Worm (Caenorhabditis elegans) whole organism, L4/young adult: ENCODE data around the gene clec-56.

Source experiments
- dao-5 ChIP-seq: sonication (generic microtip); optimal IDR thresholded peaks from 2 replicates; lab custom pipeline; 2016; ENCODE audit warnings: missing genotype, missing genetic modification characterization, moderate library complexity, missing compliant biosample characterization
- him-1 ChIP-seq: sonication (generic microtip); optimal IDR thresholded peaks from 2 replicates; lab custom pipeline; 2016; ENCODE audit warnings: missing genotype, missing genetic modification reagents, missing genetic modification characterization, missing compliant biosample characterization

DNA sequence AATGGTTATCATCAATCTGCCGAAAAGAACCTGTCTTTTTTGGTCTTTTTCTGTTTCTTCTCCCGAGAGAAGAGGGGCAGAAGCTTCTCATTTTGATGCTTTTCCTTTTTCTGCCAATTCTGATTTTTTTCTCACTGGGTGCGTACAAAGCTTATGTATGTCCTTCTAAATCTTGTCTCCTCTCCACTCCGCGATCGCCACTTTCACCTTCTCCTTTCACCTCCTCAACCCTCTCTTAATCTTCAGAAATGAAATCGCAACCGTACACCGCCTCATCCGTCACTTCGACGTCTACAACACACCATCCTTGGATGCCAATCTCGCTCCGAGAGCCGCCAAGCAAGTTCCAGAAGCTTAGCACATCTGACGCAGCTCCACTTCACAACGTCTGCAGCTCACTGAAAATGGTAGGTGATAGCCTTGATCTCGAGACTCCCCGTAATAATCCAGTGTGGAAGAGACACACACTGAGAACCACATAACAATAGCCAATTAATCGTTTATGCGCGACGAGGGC is 33.9 kb downstream of the clec-56 start, which contains the start of gene R02D5.1:
- TF ChIP-seq dao-5 (tag; lab: Kevin White, UChicago) (no peak), him-1 (tag; lab: Kevin White, UChicago) (no peak)
